Worm (Caenorhabditis elegans): ENCODE results near the gene Y37D8A.4.

The Y37D8A.4 gene

ce11 chrIII:12813193-12813592 is 25.6 kb downstream of the Y37D8A.4 start, which contains the start of gene BE10.4:
TSS of gene BE10.4 (plus strand) at chrIII:12813493.
- TF ChIP-seq nhr-48 (tag; optimal IDR thresholded peaks at IDR 0.05) (no peak), lin-15B (tag; optimal IDR thresholded peaks at IDR 0.05) (no peak), snpc-4 (tag; optimal IDR thresholded peaks at IDR 0.05) (no peak)

ce11 chrIII:12807726-12808125 is 31.0 kb downstream of the Y37D8A.4 start, which contains the start of gene BE10.3:
TSS of gene BE10.3 (plus strand) at chrIII:12808026.
- TF ChIP-seq lin-15B (tag; optimal IDR thresholded peaks at IDR 0.05), result no peak
- TF ChIP-seq duxl-1 (tag; optimal IDR thresholded peaks at IDR 0.05; ENCODE audit: poor library complexity), result no peak
- no peak for TF ChIP-seq madf-9 (GFP tag; conservative IDR thresholded peaks at IDR 0.05)
- no peak for TF ChIP-seq mdl-1 (tag; optimal IDR thresholded peaks at IDR 0.05)
- no peak for TF ChIP-seq lsy-2 (tag; optimal IDR thresholded peaks at IDR 0.05)
- TF ChIP-seq daf-19 (GFP tag; conservative IDR thresholded peaks at IDR 0.05), result no peak
- no peak for TF ChIP-seq ztf-7 (tag; optimal IDR thresholded peaks at IDR 0.05)
- no peak for TF ChIP-seq daf-16 (GFP tag; optimal IDR thresholded peaks at IDR 0.05)
- no peak for TF ChIP-seq daf-16 (tag; optimal IDR thresholded peaks at IDR 0.05)
- TF ChIP-seq dmd-6 (GFP tag; IDR thresholded peaks at IDR 0.05), result no peak
- no peak for TF ChIP-seq ces-1 (GFP tag; optimal IDR thresholded peaks at IDR 0.05)
- no peak for TF ChIP-seq nhr-11 (tag; optimal IDR thresholded peaks at IDR 0.05)
- TF ChIP-seq spr-3 (GFP tag; optimal IDR thresholded peaks at IDR 0.05), result no peak

- TF ChIP-seq unc-130 (GFP tag; optimal IDR thresholded peaks at IDR 0.05), result no peak
- no peak for TF ChIP-seq cey-2 (tag; optimal IDR thresholded peaks at IDR 0.05; ENCODE audit: borderline replicate concordance, insufficient read depth)
- no peak for TF ChIP-seq ceh-82 (tag; optimal IDR thresholded peaks at IDR 0.05)
- no peak for TF ChIP-seq mxl-3 (GFP tag; optimal IDR thresholded peaks at IDR 0.05)
- TF ChIP-seq lin-1 (GFP tag; IDR thresholded peaks at IDR 0.05), result no peak
- TF ChIP-seq madf-5 (GFP tag; IDR thresholded peaks at IDR 0.05), result no peak
Observed at ce11 chrIII:12806712-12807111, 32.1 kb downstream of the Y37D8A.4 start, which contains the start of gene BE10.5. TSS of gene BE10.5 (minus strand) at chrIII:12806812.

- TF ChIP-seq tag-97 (GFP tag; IDR thresholded peaks at IDR 0.05) (no peak), zag-1 (tag; optimal IDR thresholded peaks at IDR 0.05) (no peak), gei-8 (GFP tag; optimal IDR thresholded peaks at IDR 0.05) (no peak), snpc-1.2 (GFP tag; IDR thresholded peaks at IDR 0.05) (no peak), cey-2 (tag; optimal IDR thresholded peaks at IDR 0.05; ENCODE audit: borderline replicate concordance, insufficient read depth) (no peak), Y48G9A.11 (GFP tag; IDR thresholded peaks at IDR 0.05) (no peak), Y75B8A.6 (GFP tag; IDR thresholded peaks at IDR 0.05) (no peak), hlh-11 (tag; optimal IDR thresholded peaks at IDR 0.05) (peak; percentile 68), hlh-30 (tag; optimal IDR thresholded peaks at IDR 0.05; ENCODE audit: insufficient read depth) (peak; percentile 51), mxl-3 (GFP tag; optimal IDR thresholded peaks at IDR 0.05) (peak; percentile 66), hif-1 (tag; optimal IDR thresholded peaks at IDR 0.05) (no peak), attf-4 (tag; optimal IDR thresholded peaks at IDR 0.05) (no peak), rbr-2 (tag; optimal IDR thresholded peaks at IDR 0.05) (no peak), pqm-1 (tag; optimal IDR thresholded peaks at IDR 0.05) (no peak), D1046.2 (GFP tag; IDR thresholded peaks at IDR 0.05) (no peak), nhr-25 (tag; optimal IDR thresholded peaks at IDR 0.05; ENCODE audit: borderline replicate concordance, insufficient read depth) (no peak), nhr-111 (GFP tag; optimal IDR thresholded peaks at IDR 0.05) (no peak), nhr-237 (tag; optimal IDR thresholded peaks at IDR 0.05) (no peak), mdl-1 (tag; optimal IDR thresholded peaks at IDR 0.05) (peak in 1 of 2 experiments; percentile 23), nhr-28 (tag; optimal IDR thresholded peaks at IDR 0.05) (peak; percentile 43), snpc-4 (tag; optimal IDR thresholded peaks at IDR 0.05) (no peak), ceh-28 (tag; optimal IDR thresholded peaks at IDR 0.05) (no peak), nhr-48 (tag; optimal IDR thresholded peaks at IDR 0.05) (no peak), unc-39 (tag; optimal IDR thresholded peaks at IDR 0.05) (no peak)
Observed at ce11 chrIII:12800529-12800928, 38.2 kb downstream of the Y37D8A.4 start.

All from whole organism, L4 larva.